Worm (Caenorhabditis elegans): Measurements from ENCODE around the gene C03H5.9.

- TF ChIP-seq ztf-11 (tag; optimal IDR thresholded peaks at IDR 0.05) (no peak), skn-1 (tag; optimal IDR thresholded peaks at IDR 0.05) (no peak), nhr-77 (tag; optimal IDR thresholded peaks at IDR 0.05) (no peak), nhr-6 (tag; optimal IDR thresholded peaks at IDR 0.05) (no peak), lin-13 (GFP tag; optimal IDR thresholded peaks at IDR 0.05) (no peak), snpc-4 (tag; optimal IDR thresholded peaks at IDR 0.05) (no peak), gmeb-1 (tag; optimal IDR thresholded peaks at IDR 0.05) (no peak), blmp-1 (tag; optimal IDR thresholded peaks at IDR 0.05; ENCODE audit: insufficient read depth) (no peak), lsy-2 (tag; optimal IDR thresholded peaks at IDR 0.05) (no peak), unc-39 (tag; optimal IDR thresholded peaks at IDR 0.05) (no peak), mdl-1 (tag; optimal IDR thresholded peaks at IDR 0.05) (no peak)
These were observed 40.3 kb downstream of the C03H5.9 start, which contains the start of gene C24H12.6 for ce11 chrII:418782-419181.

All from whole organism, L2 larva.